Fruit fly (Drosophila melanogaster): Measurements from ENCODE around the gene Toll-4.

dm6 chr2L:9136712-9137111 lies 52.8 kb downstream of the Toll-4 start:
- TF ChIP-seq jim (GFP tag; optimal IDR thresholded peaks at IDR 0.05) (no peak), OdsH (GFP tag; optimal IDR thresholded peaks at IDR 0.05) (no peak), CG9705 (GFP tag; optimal IDR thresholded peaks at IDR 0.05) (no peak), Hnf4 (GFP tag; optimal IDR thresholded peaks at IDR 0.05) (no peak), Dfd (GFP tag; optimal IDR thresholded peaks at IDR 0.05) (no peak), brk (GFP tag; optimal IDR thresholded peaks at IDR 0.05) (no peak), woc (GFP tag; optimal IDR thresholded peaks at IDR 0.05) (no peak), N (GFP tag; optimal IDR thresholded peaks at IDR 0.05) (no peak), Abd-B (GFP tag; optimal IDR thresholded peaks at IDR 0.05) (no peak), ey (GFP tag; optimal IDR thresholded peaks at IDR 0.05) (no peak), h (GFP tag; optimal IDR thresholded peaks at IDR 0.05) (no peak)
